Fruit fly (Drosophila melanogaster): ENCODE results near the gene Meltrin.

DNA sequence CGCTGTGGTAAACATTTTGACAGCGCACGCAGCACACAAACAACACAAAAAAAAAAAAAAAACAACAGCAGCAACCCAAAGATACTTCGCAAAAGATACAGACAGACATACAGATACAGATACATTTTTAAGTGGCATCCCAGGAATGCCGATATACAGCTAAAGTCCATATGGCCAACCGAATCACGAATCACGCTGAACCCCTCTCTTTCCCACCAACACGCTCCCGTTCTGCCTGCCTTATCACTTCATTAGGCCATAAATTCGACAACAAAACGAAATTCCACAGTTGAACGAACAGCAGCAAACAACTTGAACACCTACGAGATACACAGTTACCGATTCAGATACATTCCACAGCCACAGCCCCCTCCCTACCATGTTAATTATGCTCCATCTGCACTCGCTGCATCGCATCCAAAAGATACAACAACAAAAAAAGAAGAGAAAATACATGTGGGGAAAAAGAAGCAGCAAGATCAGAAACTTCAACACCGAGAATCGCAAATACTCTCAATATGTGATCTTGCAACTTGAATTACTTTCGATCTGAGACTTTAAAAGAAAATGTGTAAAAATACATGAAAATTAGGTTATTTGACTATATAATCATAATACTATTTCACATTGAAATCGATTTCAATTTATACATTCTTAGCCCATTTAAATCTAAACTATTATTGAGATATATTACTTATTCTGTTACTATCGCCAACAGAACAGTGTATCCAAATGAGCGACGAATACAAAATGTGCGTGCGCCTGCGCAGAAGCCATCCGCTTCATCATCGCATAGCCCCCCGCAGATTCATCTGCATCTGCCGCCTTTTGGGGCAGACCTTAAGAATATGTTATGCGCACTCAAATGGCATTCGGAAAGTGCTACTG lies 19.3 kb upstream of the Meltrin start:
- TF ChIP-seq N (GFP tag; optimal IDR thresholded peaks at IDR 0.05): no peak
- TF ChIP-seq HLH106 (tag; optimal IDR thresholded peaks at IDR 0.05): peak; percentile 60
- TF ChIP-seq h (GFP tag; optimal IDR thresholded peaks at IDR 0.05): peak; percentile 39
- TF ChIP-seq Hr83 (GFP tag; optimal IDR thresholded peaks at IDR 0.05; ENCODE audit: poor library complexity, severe bottlenecking): no peak
- peak in 1 of 2 experiments; percentile 31 for TF ChIP-seq foxo (GFP tag; optimal IDR thresholded peaks at IDR 0.05)
- no peak for TF ChIP-seq pan (optimal IDR thresholded peaks at IDR 0.05)
